Worm (Caenorhabditis elegans) whole organism, L4 larva: Measurements from ENCODE around the gene deb-1.

Experiments used
- F37D6.2 ChIP-seq: sonication (generic microtip); optimal IDR thresholded peaks from 2 replicates; lab custom pipeline; 2016; ENCODE audit warnings: mild to moderate bottlenecking, missing genetic modification characterization, missing compliant biosample characterization
- F49E8.2 ChIP-seq: sonication (generic microtip); optimal IDR thresholded peaks from 2 replicates; lab custom pipeline; 2016; ENCODE audit warnings: missing compliant biosample characterization, mild to moderate bottlenecking, missing genetic modification characterization, borderline replicate concordance
- T20F7.1 ChIP-seq: fragments of 200-800 bp; sonication (Bioruptor generic); optimal IDR thresholded peaks from 2 replicates; lab custom pipeline; 2018; ENCODE audit warnings: mild to moderate bottlenecking, missing genetic modification characterization, missing compliant biosample characterization
- T26A8.4 ChIP-seq: fragments of 200-800 bp; sonication (Bioruptor generic); IDR thresholded peaks from 2 replicates; pipeline ENCODE4 v1.3.6; 2022; ENCODE audit warnings: missing genetic modification characterization, missing compliant biosample characterization
- Y75B8A.6 ChIP-seq: fragments of 200-800 bp; sonication (Bioruptor generic); IDR thresholded peaks from 2 replicates; pipeline ENCODE4 v1.3.6; 2022; ENCODE audit warnings: missing genetic modification reagents, missing genetic modification characterization, missing compliant biosample characterization
- aha-1 ChIP-seq: fragments of 150-350 bp; peaks from one replicate; lab custom pipeline; 2014; ENCODE audit warnings: missing biosample characterization, missing genetic modification characterization
- ama-1 ChIP-seq: fragments of 150-350 bp; optimal IDR thresholded peaks from 2 replicates; lab custom pipeline; 2014; ENCODE audit warnings: inconsistent platforms, mixed read lengths
- ceh-20 ChIP-seq: fragments of 200-800 bp; sonication (Bioruptor generic); IDR thresholded peaks from 2 replicates; pipeline ENCODE4 v1.3.6; 2022; ENCODE audit warnings: missing genetic modification reagents, missing genetic modification characterization, missing compliant biosample characterization
- ceh-28 ChIP-seq: fragments of 150-350 bp; optimal IDR thresholded peaks from 2 replicates; lab custom pipeline; 2014; ENCODE audit warnings: missing biosample characterization, missing genetic modification reagents, missing genetic modification characterization
- ceh-44 ChIP-seq: fragments of 200-800 bp; sonication (Bioruptor generic); IDR thresholded peaks from 2 replicates; pipeline ENCODE4 v1.3.6; 2022; ENCODE audit warnings: missing genetic modification reagents, missing genetic modification characterization, missing compliant biosample characterization
- cey-2 ChIP-seq: sonication (generic microtip); optimal IDR thresholded peaks from 3 replicates; lab custom pipeline; 2017; ENCODE audit warnings: missing genetic modification characterization, mild to moderate bottlenecking, missing compliant biosample characterization, antibody characterized with exemption, borderline replicate concordance; ENCODE audit not compliant: insufficient read depth
- ctbp-1 ChIP-seq: fragments of 200-800 bp; sonication (Bioruptor generic); IDR thresholded peaks from 2 replicates; pipeline ENCODE4 v1.3.6; 2022; ENCODE audit warnings: missing genetic modification reagents, missing genetic modification characterization, missing compliant biosample characterization
- daf-12 ChIP-seq: fragments of 150-350 bp; optimal IDR thresholded peaks from 2 replicates; lab custom pipeline; 2014; ENCODE audit warnings: missing biosample characterization, missing genetic modification reagents, missing genetic modification characterization
- daf-16 ChIP-seq, 3 experiments: sonication (generic microtip); optimal IDR thresholded peaks; 2 replicates each; lab custom pipeline; 2016 to 2017; ENCODE audit warnings: missing genetic modification characterization in 3 of 3, missing genetic modification reagents in 3 of 3, mild to moderate bottlenecking in 2 of 3, missing compliant biosample characterization in 2 of 3, missing biosample characterization in 1 of 3, moderate library complexity in 1 of 3
- dmd-6 ChIP-seq: fragments of 200-800 bp; sonication (Bioruptor generic); IDR thresholded peaks from 2 replicates; pipeline ENCODE4 v1.3.6; 2022; ENCODE audit warnings: missing genetic modification reagents, missing genetic modification characterization, missing compliant biosample characterization
- dmd-9 ChIP-seq: fragments of 200-800 bp; sonication (Bioruptor generic); IDR thresholded peaks from 2 replicates; pipeline ENCODE4 v1.3.6; 2022; ENCODE audit warnings: missing genetic modification reagents, missing genetic modification characterization, missing compliant biosample characterization
- dve-1 ChIP-seq: sonication (generic microtip); optimal IDR thresholded peaks from 2 replicates; lab custom pipeline; 2017; ENCODE audit warnings: antibody characterized with exemption, mild to moderate bottlenecking, missing genetic modification characterization, missing compliant biosample characterization; ENCODE audit not compliant: insufficient read depth
- egl-27 ChIP-seq: sonication (generic microtip); optimal IDR thresholded peaks from 3 replicates; lab custom pipeline; 2017; ENCODE audit warnings: missing biosample characterization, missing genetic modification reagents, missing genetic modification characterization
- fos-1 ChIP-seq: fragments of 150-350 bp; optimal IDR thresholded peaks from 2 replicates; lab custom pipeline; 2014; ENCODE audit warnings: missing biosample characterization, missing genetic modification characterization
- hlh-11 ChIP-seq: fragments of 200-800 bp; sonication (Bioruptor generic); optimal IDR thresholded peaks from 2 replicates; lab custom pipeline; 2018; ENCODE audit warnings: mild to moderate bottlenecking, missing genetic modification characterization, missing compliant biosample characterization
- hlh-30 ChIP-seq: sonication (generic microtip); optimal IDR thresholded peaks from 2 replicates; lab custom pipeline; 2017; ENCODE audit warnings: antibody characterized with exemption, mild to moderate bottlenecking, missing genetic modification characterization, missing compliant biosample characterization; ENCODE audit not compliant: insufficient read depth
- jun-1 ChIP-seq: fragments of 150-350 bp; optimal IDR thresholded peaks from 2 replicates; lab custom pipeline; 2014; ENCODE audit warnings: missing biosample characterization, missing genetic modification reagents, missing genetic modification characterization
- lim-7 ChIP-seq: fragments of 200-800 bp; sonication (Bioruptor generic); IDR thresholded peaks from 2 replicates; pipeline ENCODE4 v1.3.6; 2022; ENCODE audit warnings: missing genetic modification characterization, missing compliant biosample characterization
- lin-1 ChIP-seq: fragments of 200-800 bp; sonication (Bioruptor generic); IDR thresholded peaks from 2 replicates; pipeline ENCODE4 v1.3.6; 2022; ENCODE audit warnings: missing genetic modification reagents, missing genetic modification characterization, missing compliant biosample characterization
- lin-13 ChIP-seq: fragments of 150-350 bp; optimal IDR thresholded peaks from 2 replicates; lab custom pipeline; 2014; ENCODE audit warnings: missing biosample characterization, missing genetic modification reagents, missing genetic modification characterization
- lin-39 ChIP-seq: fragments of 150-350 bp; optimal IDR thresholded peaks from 2 replicates; lab custom pipeline; 2014; ENCODE audit warnings: missing biosample characterization, missing genetic modification reagents, missing genetic modification characterization
- lsy-2 ChIP-seq, 2 experiments: fragments of 150-350 bp in 1 of 2; sonication (generic microtip) in 1 of 2; optimal IDR thresholded peaks; 2 replicates each; lab custom pipeline; 2014 to 2017; ENCODE audit warnings: missing biosample characterization in 2 of 2, missing genetic modification characterization in 2 of 2
- madf-5 ChIP-seq, 2 experiments: fragments of 200-800 bp; sonication (Bioruptor generic); IDR thresholded peaks; 2 replicates each; pipeline ENCODE4 v1.3.6; 2022; ENCODE audit warnings: missing compliant biosample characterization in 2 of 2, missing genetic modification characterization in 2 of 2
- madf-9 ChIP-seq: fragments of 200-800 bp; sonication (Bioruptor generic); conservative IDR thresholded peaks from 2 replicates; pipeline ENCODE4 v1.3.6; 2022; ENCODE audit warnings: missing genetic modification reagents, missing genetic modification characterization, missing compliant biosample characterization
- mep-1 ChIP-seq: fragments of 150-350 bp; sonication (generic microtip); optimal IDR thresholded peaks from 3 replicates; lab custom pipeline; 2014; ENCODE audit warnings: missing biosample characterization, missing genetic modification characterization
- mes-2 ChIP-seq: sonication (generic microtip); optimal IDR thresholded peaks from 2 replicates; lab custom pipeline; 2016; ENCODE audit warnings: missing genotype, mild to moderate bottlenecking, missing genetic modification characterization, missing compliant biosample characterization; ENCODE audit not compliant: poor library complexity, severe bottlenecking
- nhr-10 ChIP-seq: fragments of 150-350 bp; optimal IDR thresholded peaks from 2 replicates; lab custom pipeline; 2014; ENCODE audit warnings: missing biosample characterization, missing genetic modification characterization
- nhr-102 ChIP-seq: sonication (generic microtip); optimal IDR thresholded peaks from 2 replicates; lab custom pipeline; 2016; ENCODE audit warnings: mild to moderate bottlenecking, missing genetic modification characterization, moderate library complexity, missing compliant biosample characterization
- nhr-11 ChIP-seq: fragments of 150-350 bp; optimal IDR thresholded peaks from 2 replicates; lab custom pipeline; 2014; ENCODE audit warnings: missing biosample characterization, missing genetic modification characterization
- nhr-25 ChIP-seq: sonication (generic microtip); optimal IDR thresholded peaks from 2 replicates; lab custom pipeline; 2017; ENCODE audit warnings: missing genetic modification characterization, mild to moderate bottlenecking, missing compliant biosample characterization, antibody characterized with exemption, moderate library complexity, borderline replicate concordance; ENCODE audit not compliant: insufficient read depth
- nhr-42 ChIP-seq: fragments of 200-800 bp; sonication (Bioruptor generic); IDR thresholded peaks from 2 replicates; pipeline ENCODE4 v1.3.6; 2022; ENCODE audit warnings: missing genetic modification characterization, missing compliant biosample characterization
- nhr-48 ChIP-seq: sonication (generic microtip); optimal IDR thresholded peaks from 2 replicates; lab custom pipeline; 2016; ENCODE audit warnings: mild to moderate bottlenecking, missing genetic modification characterization, missing compliant biosample characterization
- nhr-6 ChIP-seq: fragments of 150-350 bp; optimal IDR thresholded peaks from 2 replicates; lab custom pipeline; 2014; ENCODE audit warnings: missing biosample characterization, missing genetic modification characterization
- nhr-76 ChIP-seq: fragments of 150-350 bp; optimal IDR thresholded peaks from 2 replicates; lab custom pipeline; 2014; ENCODE audit warnings: missing biosample characterization, missing genetic modification characterization
- nhr-77 ChIP-seq: fragments of 150-350 bp; optimal IDR thresholded peaks from 2 replicates; lab custom pipeline; 2014; ENCODE audit warnings: missing biosample characterization, missing genetic modification characterization
- php-3 ChIP-seq: fragments of 200-800 bp; sonication (Bioruptor generic); IDR thresholded peaks from 2 replicates; pipeline ENCODE4 v1.3.6; 2022; ENCODE audit warnings: missing genetic modification reagents, missing genetic modification characterization, missing compliant biosample characterization
- pqm-1 ChIP-seq: sonication (generic microtip); optimal IDR thresholded peaks from 2 replicates; lab custom pipeline; 2017; ENCODE audit warnings: missing biosample characterization, missing genetic modification characterization
- rbr-2 ChIP-seq: sonication (generic microtip); optimal IDR thresholded peaks from 2 replicates; lab custom pipeline; 2016; ENCODE audit warnings: missing genotype, missing genetic modification characterization, missing compliant biosample characterization
- saeg-2 ChIP-seq: fragments of 200-800 bp; sonication (Bioruptor generic); IDR thresholded peaks from 2 replicates; pipeline ENCODE4 v1.3.6; 2022; ENCODE audit warnings: missing genetic modification reagents, missing genetic modification characterization, missing compliant biosample characterization
- sdz-12 ChIP-seq: fragments of 200-800 bp; sonication (Bioruptor generic); optimal IDR thresholded peaks from 2 replicates; lab custom pipeline; 2018; ENCODE audit warnings: mild to moderate bottlenecking, missing genetic modification characterization, missing compliant biosample characterization
- skn-1 ChIP-seq: fragments of 150-350 bp; optimal IDR thresholded peaks from 2 replicates; lab custom pipeline; 2014; ENCODE audit warnings: missing biosample characterization, missing genetic modification characterization
- tra-1 ChIP-seq: fragments of 200-800 bp; sonication (Bioruptor generic); IDR thresholded peaks from 2 replicates; pipeline ENCODE4 v1.3.6; 2022; ENCODE audit warnings: missing genetic modification reagents, missing genetic modification characterization, missing compliant biosample characterization
- zfp-3 ChIP-seq: fragments of 200-800 bp; sonication (Bioruptor generic); conservative IDR thresholded peaks from 2 replicates; pipeline ENCODE4 v1.3.6; 2022; ENCODE audit warnings: missing genetic modification reagents, missing genetic modification characterization, missing compliant biosample characterization
- ztf-7 ChIP-seq: fragments of 150-350 bp; optimal IDR thresholded peaks from 2 replicates; lab custom pipeline; 2014; ENCODE audit warnings: missing biosample characterization, missing genetic modification characterization

Gene deb-1

DNA sequence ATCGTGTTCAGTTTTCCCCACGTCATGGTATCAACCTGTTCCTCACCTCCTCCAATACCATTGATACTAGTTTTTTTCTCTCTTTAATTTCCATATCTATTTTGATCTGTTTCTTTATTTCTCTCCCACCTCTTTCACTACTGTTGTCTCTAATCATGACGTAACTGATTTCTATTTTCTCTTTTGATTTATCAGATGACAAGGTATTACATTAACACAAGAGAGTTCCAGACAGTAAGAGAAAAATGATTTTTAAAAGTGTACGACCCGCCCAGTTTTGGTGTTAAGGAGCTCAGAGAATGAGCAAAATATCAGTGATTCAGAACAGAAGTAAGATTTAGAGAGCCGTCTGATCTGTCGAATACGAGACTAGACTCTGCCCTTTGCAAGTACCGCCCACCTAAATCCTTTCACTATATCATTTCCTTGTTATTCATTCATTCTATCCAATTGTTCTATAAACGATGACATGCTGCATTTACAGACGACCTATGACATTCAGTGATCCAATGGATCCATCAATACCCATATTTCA lies 44.3 kb downstream of the deb-1 start, which contains the start of gene nhr-105:
nhr-105 (plus strand) TSS at position 485 of the 535 bp plus-strand sequence.
- TF ChIP-seq skn-1 (tag; lab: Kevin White, UChicago) (no peak), F37D6.2 (no peak), nhr-11 (tag; lab: Kevin White, UChicago) (peak; percentile 27), ctbp-1 (GFP tag; lab: Robert Waterston, UW) (peak; percentile 9; the same call in 1 of the 2 replicates), nhr-25 (peak; percentile 46), aha-1 (peak; percentile 98), nhr-6 (tag; lab: Kevin White, UChicago) (peak; percentile 53), ztf-7 (peak; percentile 57), ceh-28 (tag; lab: Kevin White, UChicago) (no peak), php-3 (GFP tag; lab: Robert Waterston, UW) (peak; percentile 32; the same call in 1 of the 2 replicates), mes-2 (peak; percentile 11), ceh-44 (GFP tag; lab: Robert Waterston, UW) (no peak), ceh-20 (GFP tag; lab: Robert Waterston, UW) (no peak), daf-12 (tag; lab: Kevin White, UChicago) (no peak), saeg-2 (GFP tag; lab: Robert Waterston, UW) (no peak), hlh-30 (tag; lab: Kevin White, UChicago) (peak; percentile 84), egl-27 (tag; lab: Kevin White, UChicago) (peak; percentile 1), sdz-12 (GFP tag; lab: Kevin White, UChicago) (peak; percentile 46), madf-5 (GFP tag; IDR thresholded peaks at IDR 0.05; lab: Robert Waterston, UW) (0 out of 4 replicates have a peak, but pooled peaks of 1 of the 2 experiments have one; percentile 10), tra-1 (GFP tag; lab: Robert Waterston, UW) (peak; percentile 62), lin-1 (peak; percentile 47; the same call in 1 of the 2 replicates), Y75B8A.6 (GFP tag; lab: Robert Waterston, UW) (0 out of 2 replicates have a peak, but pooled peaks have one; percentile 33), madf-9 (no peak; the same call in 1 of the 2 replicates), lin-39 (tag; lab: Kevin White, UChicago) (no peak), daf-16 (GFP tag; optimal IDR thresholded peaks at IDR 0.05; lab: Kevin White, UChicago) (no peak), daf-16 (tag; optimal IDR thresholded peaks at IDR 0.05; lab: Kevin White, UChicago) (peak; percentile 83), F49E8.2 (tag; lab: Kevin White, UChicago) (no peak), ama-1 (lab: Kevin White, UChicago) (no peak), rbr-2 (tag; lab: Kevin White, UChicago) (peak; percentile 17), nhr-10 (tag; lab: Kevin White, UChicago) (peak; percentile 74), pqm-1 (tag; lab: Kevin White, UChicago) (peak; percentile 13), T26A8.4 (GFP tag; lab: Robert Waterston, UW) (peak; percentile 56; the same call in 1 of the 2 replicates), lim-7 (GFP tag; lab: Robert Waterston, UW) (no peak), cey-2 (tag; lab: Kevin White, UChicago) (peak; percentile 83), lsy-2 (tag; optimal IDR thresholded peaks at IDR 0.05; lab: Kevin White, UChicago) (peak in 1 of 2 experiments; percentile 79), dmd-6 (peak; percentile 77), jun-1 (tag; lab: Kevin White, UChicago) (no peak), fos-1 (tag; lab: Kevin White, UChicago) (no peak), dmd-9 (GFP tag; lab: Robert Waterston, UW) (no peak), dve-1 (tag; lab: Kevin White, UChicago) (peak; percentile 88), nhr-76 (tag; lab: Kevin White, UChicago) (peak; percentile 20), nhr-77 (tag; lab: Kevin White, UChicago) (peak; percentile 77), mep-1 (peak; percentile 73), nhr-42 (GFP tag; lab: Robert Waterston, UW) (0 out of 2 replicates have a peak, but pooled peaks have one; percentile 54), T20F7.1 (GFP tag; lab: Kevin White, UChicago) (peak; percentile 36), nhr-102 (tag; lab: Kevin White, UChicago) (peak; percentile 39), zfp-3 (GFP tag; lab: Robert Waterston, UW) (0 out of 2 replicates have a peak, but pooled peaks have one; percentile 11), nhr-48 (tag; lab: Kevin White, UChicago) (peak; percentile 88), hlh-11 (peak; percentile 92), lin-13 (GFP tag; lab: Kevin White, UChicago) (peak; percentile 12)
